Worm (Caenorhabditis elegans) whole organism, young adult: ENCODE data around the gene Y45G12B.2.
A peak's percentile ranks its signal among the peaks of the same experiment; 100 is the strongest.

Experiments
- F23B12.7 ChIP-seq: sonication (generic microtip); optimal IDR thresholded peaks from 2 replicates; lab custom pipeline; 2017; ENCODE audit warnings: missing genetic modification characterization, mild to moderate bottlenecking, missing compliant biosample characterization, antibody characterized with exemption, moderate library complexity; ENCODE audit not compliant: insufficient read depth
- F39B2.1 ChIP-seq: fragments of 200-800 bp; sonication (Bioruptor generic); IDR thresholded peaks from 2 replicates; pipeline ENCODE4 v1.3.6; 2022; ENCODE audit warnings: missing genetic modification reagents, missing genetic modification characterization, missing compliant biosample characterization
- F49E8.2 ChIP-seq: sonication (generic microtip); optimal IDR thresholded peaks from 3 replicates; lab custom pipeline; 2017; ENCODE audit warnings: missing genetic modification characterization, mild to moderate bottlenecking, missing compliant biosample characterization, antibody characterized with exemption, moderate library complexity; ENCODE audit not compliant: insufficient read depth
- Y67H2A.10 ChIP-seq: fragments of 200-800 bp; sonication (Bioruptor generic); conservative IDR thresholded peaks from 2 replicates; pipeline ENCODE4 v1.3.6; 2022; ENCODE audit warnings: missing genetic modification reagents, missing genetic modification characterization, missing compliant biosample characterization
- aptf-2 ChIP-seq: fragments of 200-800 bp; sonication (Bioruptor generic); conservative IDR thresholded peaks from 2 replicates; pipeline ENCODE4 v1.3.6; 2022; ENCODE audit warnings: missing genetic modification reagents, missing genetic modification characterization, missing compliant biosample characterization
- attf-3 ChIP-seq: fragments of 200-800 bp; sonication (Bioruptor generic); conservative IDR thresholded peaks from 2 replicates; pipeline ENCODE4 v1.3.6; 2022; ENCODE audit warnings: missing genetic modification reagents, missing genetic modification characterization, missing compliant biosample characterization
- attf-6 ChIP-seq: fragments of 200-800 bp; sonication (Bioruptor generic); IDR thresholded peaks from 2 replicates; pipeline ENCODE4 v1.3.6; 2022; ENCODE audit warnings: missing genetic modification reagents, missing genetic modification characterization, missing compliant biosample characterization
- bed-2 ChIP-seq: fragments of 200-800 bp; sonication (Bioruptor generic); IDR thresholded peaks from 2 replicates; pipeline ENCODE4 v1.3.6; 2022; ENCODE audit warnings: missing genetic modification reagents, missing genetic modification characterization, missing compliant biosample characterization
- cebp-1 ChIP-seq, 2 experiments: fragments of 200-800 bp in 1 of 2; sonication (Bioruptor generic) in 1 of 2; sonication (generic microtip) in 1 of 2; IDR thresholded peaks in 1 of 2; optimal IDR thresholded peaks in 1 of 2; 2 replicates each; pipeline versions ENCODE4 v1.3.6 to Lab custom; 2017 to 2022; ENCODE audit warnings: missing compliant biosample characterization in 2 of 2, missing genetic modification characterization in 2 of 2, mild to moderate bottlenecking in 1 of 2, missing genetic modification reagents in 1 of 2, moderate library complexity in 1 of 2
- ceh-27 ChIP-seq: fragments of 200-800 bp; sonication (Bioruptor generic); optimal IDR thresholded peaks from 2 replicates; lab custom pipeline; 2018; ENCODE audit warnings: mild to moderate bottlenecking, missing genetic modification characterization, moderate library complexity, missing compliant biosample characterization
- egl-18 ChIP-seq: fragments of 200-800 bp; sonication (Bioruptor generic); IDR thresholded peaks from 2 replicates; pipeline ENCODE4 v1.3.6; 2022; ENCODE audit warnings: missing genetic modification reagents, missing genetic modification characterization, missing compliant biosample characterization
- egl-44 ChIP-seq: fragments of 200-800 bp; sonication (Bioruptor generic); IDR thresholded peaks from 2 replicates; pipeline ENCODE4 v1.3.6; 2022; ENCODE audit warnings: missing genetic modification reagents, missing genetic modification characterization, missing compliant biosample characterization
- egrh-3 ChIP-seq: fragments of 200-800 bp; sonication (Bioruptor generic); IDR thresholded peaks from 2 replicates; pipeline ENCODE4 v1.3.6; 2022; ENCODE audit warnings: missing genetic modification reagents, missing genetic modification characterization, missing compliant biosample characterization
- ekl-4 ChIP-seq: fragments of 200-800 bp; sonication (Bioruptor generic); IDR thresholded peaks from 2 replicates; pipeline ENCODE4 v1.3.6; 2022; ENCODE audit warnings: missing genetic modification reagents, missing genetic modification characterization, missing compliant biosample characterization
- hlh-26 ChIP-seq: fragments of 200-800 bp; sonication (Bioruptor generic); conservative IDR thresholded peaks from 2 replicates; pipeline ENCODE4 v1.3.6; 2022; ENCODE audit warnings: missing genetic modification reagents, missing genetic modification characterization, missing compliant biosample characterization
- hmg-20 ChIP-seq: fragments of 200-800 bp; sonication (Bioruptor generic); IDR thresholded peaks from 2 replicates; pipeline ENCODE4 v1.3.6; 2022; ENCODE audit warnings: missing genetic modification reagents, missing genetic modification characterization, missing compliant biosample characterization
- hrde-1 ChIP-seq: sonication (generic microtip); optimal IDR thresholded peaks from 2 replicates; lab custom pipeline; 2016; ENCODE audit warnings: missing genetic modification characterization, mild to moderate bottlenecking, missing compliant biosample characterization, moderate library complexity, missing genotype, missing genetic modification reagents, borderline replicate concordance
- lin-54 ChIP-seq: fragments of 200-800 bp; sonication (Bioruptor generic); optimal IDR thresholded peaks from 2 replicates; lab custom pipeline; 2018; ENCODE audit warnings: mild to moderate bottlenecking, missing genetic modification characterization, missing compliant biosample characterization
- lir-1 ChIP-seq: fragments of 200-800 bp; sonication (Bioruptor generic); conservative IDR thresholded peaks from 2 replicates; pipeline ENCODE4 v1.3.6; 2022; ENCODE audit warnings: missing genetic modification reagents, missing genetic modification characterization, missing compliant biosample characterization
- mel-28 ChIP-seq: sonication (generic microtip); optimal IDR thresholded peaks from 2 replicates; lab custom pipeline; 2016; ENCODE audit warnings: borderline replicate concordance, mild to moderate bottlenecking, missing genetic modification characterization, missing compliant biosample characterization
- nfyb-1 ChIP-seq: fragments of 200-800 bp; sonication (Bioruptor generic); IDR thresholded peaks from 2 replicates; pipeline ENCODE4 v1.3.6; 2022; ENCODE audit warnings: missing genetic modification reagents, missing genetic modification characterization, missing compliant biosample characterization
- nhr-120 ChIP-seq: fragments of 200-800 bp; sonication (Bioruptor generic); IDR thresholded peaks from 2 replicates; pipeline ENCODE4 v1.3.6; 2022; ENCODE audit warnings: missing genetic modification characterization, missing compliant biosample characterization
- pha-4 ChIP-seq: fragments of 150-350 bp; sonication (generic microtip); optimal IDR thresholded peaks from 2 replicates; lab custom pipeline; 2014; ENCODE audit warnings: missing biosample characterization, missing genetic modification reagents, missing genetic modification characterization
- rcor-1 ChIP-seq: fragments of 200-800 bp; sonication (Bioruptor generic); IDR thresholded peaks from 2 replicates; pipeline ENCODE4 v1.3.6; 2022; ENCODE audit warnings: missing genetic modification reagents, missing genetic modification characterization, missing compliant biosample characterization
- rec-8 ChIP-seq, 2 experiments: sonication (generic microtip); optimal IDR thresholded peaks; 2 replicates each; lab custom pipeline; 2016; ENCODE audit warnings: mild to moderate bottlenecking in 2 of 2, missing genetic modification characterization in 2 of 2, missing genetic modification reagents in 2 of 2, missing genotype in 2 of 2, missing biosample characterization in 1 of 2, missing compliant biosample characterization in 1 of 2, moderate library complexity in 1 of 2
- snpc-1.3 ChIP-seq: sonication (generic microtip); optimal IDR thresholded peaks from 2 replicates; lab custom pipeline; 2017; ENCODE audit warnings: missing genetic modification characterization, mild to moderate bottlenecking, missing compliant biosample characterization, antibody characterized with exemption, moderate library complexity, missing genotype, missing genetic modification reagents; ENCODE audit not compliant: insufficient read depth
- snpc-3.4 ChIP-seq: sonication (generic microtip); optimal IDR thresholded peaks from 2 replicates; lab custom pipeline; 2017; ENCODE audit warnings: missing genetic modification characterization, mild to moderate bottlenecking, missing compliant biosample characterization, antibody characterized with exemption, moderate library complexity, missing genotype, missing genetic modification reagents
- somi-1 ChIP-seq: fragments of 200-800 bp; sonication (Bioruptor generic); optimal IDR thresholded peaks from 2 replicates; lab custom pipeline; 2018; ENCODE audit warnings: mild to moderate bottlenecking, missing genetic modification characterization, missing compliant biosample characterization
- sptf-2 ChIP-seq: fragments of 200-800 bp; sonication (Bioruptor generic); optimal IDR thresholded peaks from 2 replicates; lab custom pipeline; 2018; ENCODE audit warnings: mild to moderate bottlenecking, missing genetic modification characterization, missing compliant biosample characterization
- tbp1 ChIP-seq: fragments of 200-800 bp; sonication (Bioruptor generic); optimal IDR thresholded peaks from 2 replicates; lab custom pipeline; 2018; ENCODE audit warnings: mild to moderate bottlenecking, missing genetic modification characterization, missing compliant biosample characterization
- tlf-1 ChIP-seq: fragments of 200-800 bp; sonication (Bioruptor generic); optimal IDR thresholded peaks from 2 replicates; lab custom pipeline; 2018; ENCODE audit warnings: mild to moderate bottlenecking, missing genetic modification characterization, missing compliant biosample characterization
- xnd-1 ChIP-seq: sonication (generic microtip); optimal IDR thresholded peaks from 2 replicates; lab custom pipeline; 2016; ENCODE audit warnings: missing genotype, missing genetic modification reagents, missing genetic modification characterization, missing compliant biosample characterization
- zfh-2 ChIP-seq: fragments of 200-800 bp; sonication (Bioruptor generic); conservative IDR thresholded peaks from 2 replicates; pipeline ENCODE4 v1.3.6; 2022; ENCODE audit warnings: missing genetic modification reagents, missing genetic modification characterization, missing compliant biosample characterization
- zim-3 ChIP-seq: sonication (generic microtip); optimal IDR thresholded peaks from 2 replicates; lab custom pipeline; 2017; ENCODE audit warnings: mild to moderate bottlenecking, missing genetic modification characterization, moderate library complexity, missing compliant biosample characterization
- ztf-28 ChIP-seq: fragments of 200-800 bp; sonication (Bioruptor generic); IDR thresholded peaks from 2 replicates; pipeline ENCODE4 v1.3.6; 2022; ENCODE audit warnings: missing genetic modification reagents, missing genetic modification characterization, missing compliant biosample characterization
- ztf-3 ChIP-seq: fragments of 200-800 bp; sonication (Bioruptor generic); optimal IDR thresholded peaks from 2 replicates; lab custom pipeline; 2018; ENCODE audit warnings: mild to moderate bottlenecking, missing genetic modification characterization, missing compliant biosample characterization

Gene Y45G12B.2

ce11 chrV:2694389-2694788, at the start of gene Y45G12B.2 (continued):
- no peak for TF ChIP-seq bed-2
- no peak for TF ChIP-seq attf-6
- TF ChIP-seq somi-1 (GFP tag; lab: Kevin White, UChicago), result no peak
- TF ChIP-seq F23B12.7 (tag; lab: Kevin White, UChicago), result peak; percentile 88
- TF ChIP-seq F39B2.1 (GFP tag; lab: Robert Waterston, UW), result no peak
- peak; percentile 3 for TF ChIP-seq ceh-27 (GFP tag; lab: Kevin White, UChicago)
- TF ChIP-seq egl-18 (GFP tag; lab: Robert Waterston, UW), result no peak
- 0 out of 2 replicates have a peak, but pooled peaks have one; percentile 27 for TF ChIP-seq attf-3 (GFP tag; lab: Robert Waterston, UW)
- no peak for TF ChIP-seq zim-3
- TF ChIP-seq Y67H2A.10 (GFP tag; lab: Robert Waterston, UW), result no peak
- no peak for TF ChIP-seq ztf-28 (GFP tag; lab: Robert Waterston, UW)
- no peak for TF ChIP-seq aptf-2 (GFP tag; lab: Robert Waterston, UW)
- no peak for TF ChIP-seq xnd-1 (tag; lab: Kevin White, UChicago)
- TF ChIP-seq sptf-2 (GFP tag; lab: Kevin White, UChicago), result no peak
- TF ChIP-seq hlh-26, result no peak
- TF ChIP-seq mel-28 (tag; lab: Kevin White, UChicago), result no peak
- TF ChIP-seq tbp1 (GFP tag; lab: Kevin White, UChicago), result peak; percentile 41
- no peak for TF ChIP-seq cebp-1 (GFP tag; IDR thresholded peaks at IDR 0.05; lab: Robert Waterston, UW)
- TF ChIP-seq cebp-1 (tag; optimal IDR thresholded peaks at IDR 0.05; lab: Kevin White, UChicago), result peak; percentile 56
- TF ChIP-seq ztf-3 (GFP tag; lab: Kevin White, UChicago), result no peak
- TF ChIP-seq pha-4, result no peak
- TF ChIP-seq hmg-20 (GFP tag; lab: Robert Waterston, UW), result no peak
- no peak for TF ChIP-seq snpc-1.3 (tag; lab: Kevin White, UChicago)
- TF ChIP-seq lir-1, result no peak
- TF ChIP-seq ekl-4, result no peak
- no peak for TF ChIP-seq F49E8.2
- no peak for TF ChIP-seq tlf-1 (GFP tag; lab: Kevin White, UChicago)
- TF ChIP-seq rcor-1 (GFP tag; lab: Robert Waterston, UW), result no peak

DNA sequence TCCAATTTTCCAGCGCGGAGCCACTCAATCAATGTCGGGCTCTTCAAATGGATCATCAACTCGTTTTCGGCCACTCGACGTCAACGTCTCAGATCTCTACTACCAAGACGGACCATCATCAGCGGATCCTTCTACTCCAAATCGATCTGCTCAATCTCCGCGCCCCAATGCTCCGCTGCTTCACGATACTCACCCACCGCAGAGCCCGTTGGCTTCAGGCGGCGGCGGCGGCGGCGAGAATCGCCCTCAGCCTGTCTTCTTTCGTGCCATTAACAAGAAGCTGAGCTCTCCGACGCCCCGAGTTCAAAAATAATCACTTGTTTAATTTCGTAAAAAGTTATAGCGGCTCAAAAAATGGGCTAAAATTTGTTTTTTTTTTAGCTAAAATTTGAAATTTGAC, 48.5 kb upstream of the Y45G12B.2 start:
- TF ChIP-seq rec-8 (tag; optimal IDR thresholded peaks at IDR 0.05; lab: Kevin White, UChicago), result no peak
- peak; percentile 35; the same call in 1 of the 2 replicates for TF ChIP-seq egrh-3 (GFP tag; lab: Robert Waterston, UW)
- peak; percentile 85 for TF ChIP-seq zfh-2 (GFP tag; lab: Robert Waterston, UW)
- TF ChIP-seq nfyb-1 (GFP tag; lab: Robert Waterston, UW), result peak; percentile 56; the same call in 1 of the 2 replicates
- TF ChIP-seq nhr-120 (GFP tag; lab: Robert Waterston, UW), result 0 out of 2 replicates have a peak, but pooled peaks have one; percentile 65
- TF ChIP-seq lin-54, result no peak

DNA sequence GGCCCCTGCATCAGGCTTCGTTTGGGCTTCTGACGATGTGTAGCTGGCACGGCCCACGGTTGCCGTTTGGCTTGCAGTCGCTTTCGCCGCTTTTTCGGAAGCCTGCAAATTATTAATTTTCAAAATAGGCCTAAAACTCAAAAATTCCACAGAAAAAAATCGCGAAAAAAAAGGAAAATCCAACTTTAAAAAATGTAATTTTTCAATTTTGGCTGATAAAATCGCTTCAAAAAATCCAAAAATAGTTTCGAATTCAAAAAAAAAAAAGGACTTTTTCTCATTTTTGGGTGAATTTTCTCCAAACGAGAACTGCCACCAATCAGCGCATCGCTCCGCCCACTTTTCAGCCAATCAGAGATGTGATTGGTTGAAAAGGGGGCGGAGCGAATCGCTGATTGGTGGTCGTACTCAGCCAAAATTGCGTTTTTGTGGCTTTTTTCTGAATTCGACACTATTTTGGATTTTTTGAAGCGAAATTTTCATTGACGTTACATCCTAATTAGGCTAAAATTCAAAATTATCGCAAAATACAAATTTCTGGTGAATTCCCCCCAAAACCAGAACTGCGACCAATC, 47.3 kb upstream of the Y45G12B.2 start:
- TF ChIP-seq hrde-1 (tag; lab: Kevin White, UChicago), result peak; percentile 13
- TF ChIP-seq snpc-3.4 (tag; lab: Kevin White, UChicago), result no peak
- TF ChIP-seq egl-44 (GFP tag; lab: Robert Waterston, UW), result 0 out of 2 replicates have a peak, but pooled peaks have one; percentile 33
